Worm (Caenorhabditis elegans): Measurements from ENCODE around the gene T03F7.5.
"Not testable (repeated sequence)": the region's sequence is repeated elsewhere in the genome, so short reads cannot be mapped to it uniquely, and the experiment has no call there.

Gene T03F7.5

DNA sequence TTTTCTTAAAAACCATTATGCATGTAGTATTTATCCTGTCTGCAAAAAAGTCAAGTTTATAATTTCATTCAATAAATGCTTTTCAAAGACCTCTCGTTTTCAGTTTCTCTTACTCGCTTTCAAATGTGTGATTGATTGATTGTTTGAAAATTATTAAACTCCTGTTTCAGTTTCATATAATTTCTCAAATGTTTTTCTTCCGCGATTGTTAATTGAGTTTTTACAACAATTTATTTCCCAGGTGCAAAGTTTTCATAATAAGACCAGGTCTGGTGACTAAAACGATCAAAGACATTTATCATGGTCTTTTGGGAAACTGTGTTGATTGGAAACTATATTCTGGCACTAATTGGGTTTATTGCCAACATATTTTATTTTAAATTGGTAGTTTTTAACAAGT lies 4.1 kb downstream of the T03F7.5 start, which contains the start of gene T03F7.6:
Gene T03F7.6, plus strand, starts transcription at position 301 of the 400 bp plus-strand sequence.
- TF ChIP-seq hlh-1 (tag; optimal IDR thresholded peaks at IDR 0.05) (no peak), nhr-2 (tag; optimal IDR thresholded peaks at IDR 0.05) (no peak), ces-1 (GFP tag; optimal IDR thresholded peaks at IDR 0.05) (no peak), sem-2 (GFP tag; optimal IDR thresholded peaks at IDR 0.05) (no peak), ceh-43 (GFP tag; optimal IDR thresholded peaks at IDR 0.05) (no peak), mls-2 (tag; optimal IDR thresholded peaks at IDR 0.05) (no peak), lsy-2 (tag; optimal IDR thresholded peaks at IDR 0.05) (no peak), nhr-76 (tag; optimal IDR thresholded peaks at IDR 0.05) (no peak), elt-3 (tag; optimal IDR thresholded peaks at IDR 0.05) (no peak), zip-8 (tag; optimal IDR thresholded peaks at IDR 0.05) (no peak), blmp-1 (tag; optimal IDR thresholded peaks at IDR 0.05) (no peak), bed-3 (GFP tag; optimal IDR thresholded peaks at IDR 0.05) (no peak), lin-32 (GFP tag; optimal IDR thresholded peaks at IDR 0.05) (no peak), unc-62 (GFP tag; optimal IDR thresholded peaks at IDR 0.05) (no peak), unc-39 (tag; optimal IDR thresholded peaks at IDR 0.05) (no peak), lin-13 (tag; optimal IDR thresholded peaks at IDR 0.05) (no peak), ceh-83 (GFP tag; optimal IDR thresholded peaks at IDR 0.05) (no peak), elt-1 (tag; optimal IDR thresholded peaks at IDR 0.05; ENCODE audit: borderline replicate concordance, insufficient read depth) (no peak), drap-1 (GFP tag; optimal IDR thresholded peaks at IDR 0.05) (no peak)

DNA sequence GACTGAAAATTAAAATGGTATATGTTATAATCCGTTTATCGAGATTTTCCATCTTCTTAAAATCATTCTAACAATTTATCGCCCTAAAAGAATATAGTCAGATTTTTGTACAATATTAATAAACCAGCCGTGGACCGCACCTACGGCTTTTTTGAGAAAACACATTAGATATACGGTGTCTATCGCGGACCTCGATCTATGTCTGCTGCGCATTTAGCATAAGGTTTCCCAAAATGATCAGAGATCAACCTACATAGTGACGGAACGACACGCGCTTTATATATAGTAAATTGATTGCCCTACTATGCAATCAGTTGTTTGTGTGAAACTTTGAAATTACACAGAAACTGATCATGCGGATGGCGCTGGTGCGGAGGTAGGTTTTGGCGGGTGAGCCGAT lies 5.8 kb downstream of the T03F7.5 start:
- TF ChIP-seq mab-5 (tag; optimal IDR thresholded peaks at IDR 0.05) (no peak), nhr-28 (tag; optimal IDR thresholded peaks at IDR 0.05) (no peak), sptf-1 (tag; optimal IDR thresholded peaks at IDR 0.05) (no peak), nhr-237 (tag; optimal IDR thresholded peaks at IDR 0.05) (no peak), ceh-43 (GFP tag; optimal IDR thresholded peaks at IDR 0.05) (no peak), ztf-11 (tag; optimal IDR thresholded peaks at IDR 0.05) (no peak), ceh-39 (tag; optimal IDR thresholded peaks at IDR 0.05) (no peak), drap-1 (GFP tag; optimal IDR thresholded peaks at IDR 0.05) (no peak), elt-3 (tag; optimal IDR thresholded peaks at IDR 0.05) (no peak), nhr-2 (tag; optimal IDR thresholded peaks at IDR 0.05) (no peak), sem-2 (GFP tag; optimal IDR thresholded peaks at IDR 0.05) (no peak), nhr-12 (tag; optimal IDR thresholded peaks at IDR 0.05) (no peak), unc-120 (tag; optimal IDR thresholded peaks at IDR 0.05; ENCODE audit: poor library complexity, severe bottlenecking) (no peak), lsy-2 (tag; optimal IDR thresholded peaks at IDR 0.05) (no peak), unc-62 (GFP tag; optimal IDR thresholded peaks at IDR 0.05) (no peak)

DNA sequence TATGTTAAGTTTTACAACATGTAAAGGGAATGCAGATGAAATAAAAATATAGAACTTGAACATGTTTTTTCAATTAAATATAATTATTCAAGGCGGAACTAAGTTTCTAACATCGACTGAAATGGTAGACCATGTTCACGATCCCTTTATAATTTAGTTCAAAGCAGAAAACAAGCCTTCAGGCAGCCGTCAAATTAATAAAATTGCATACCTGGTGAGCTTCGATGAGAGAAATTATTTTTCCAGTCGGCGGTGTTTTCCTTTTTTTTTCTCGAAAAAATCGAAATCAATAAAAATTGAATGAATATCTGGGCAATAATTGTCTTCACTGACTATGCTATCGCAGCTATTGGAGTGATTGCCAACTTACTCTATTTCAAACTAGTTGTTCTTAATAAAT lies 7.6 kb downstream of the T03F7.5 start, which contains the start of gene C03E10.1:
Gene C03E10.1, plus strand, starts transcription at position 301 of the 400 bp plus-strand sequence.
- TF ChIP-seq lsy-2 (tag; optimal IDR thresholded peaks at IDR 0.05), result no peak
- TF ChIP-seq lin-32 (GFP tag; optimal IDR thresholded peaks at IDR 0.05), result no peak
- no peak for TF ChIP-seq ztf-11 (tag; optimal IDR thresholded peaks at IDR 0.05)
- no peak for TF ChIP-seq sem-2 (GFP tag; optimal IDR thresholded peaks at IDR 0.05)
- TF ChIP-seq drap-1 (GFP tag; optimal IDR thresholded peaks at IDR 0.05), result no peak
- no peak for TF ChIP-seq nhr-237 (tag; optimal IDR thresholded peaks at IDR 0.05)
- TF ChIP-seq bed-3 (GFP tag; optimal IDR thresholded peaks at IDR 0.05), result no peak
- no peak for TF ChIP-seq pha-4 (tag; optimal IDR thresholded peaks at IDR 0.05)
- no peak for TF ChIP-seq mep-1 (tag; optimal IDR thresholded peaks at IDR 0.05)

DNA sequence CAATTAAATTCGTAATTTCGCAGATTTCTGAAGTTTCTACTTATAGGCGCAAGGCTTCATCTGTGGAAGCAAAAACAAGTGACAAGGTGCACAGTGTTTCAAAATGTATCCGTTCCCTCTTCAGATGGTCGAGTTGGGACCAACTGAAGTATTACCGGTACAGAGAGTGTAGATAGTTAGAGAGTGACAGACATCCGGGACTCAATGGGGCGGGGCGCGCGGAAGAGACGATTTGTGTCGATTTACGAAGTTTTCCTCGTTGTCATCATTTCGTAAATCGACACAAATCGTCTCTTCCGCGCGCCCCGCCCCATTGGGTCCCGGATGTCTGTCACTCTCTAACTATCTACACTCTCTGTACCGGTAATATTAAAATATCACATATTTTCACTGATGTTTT lies 12.4 kb downstream of the T03F7.5 start, which contains the start of gene C03E10.3:
Gene C03E10.3, plus strand, starts transcription at position 301 of the 400 bp plus-strand sequence.
- not testable (repeated sequence) for TF ChIP-seq tbx-8 (GFP tag; optimal IDR thresholded peaks at IDR 0.05); nhr-12 (tag; optimal IDR thresholded peaks at IDR 0.05); blmp-1 (tag; optimal IDR thresholded peaks at IDR 0.05)

DNA sequence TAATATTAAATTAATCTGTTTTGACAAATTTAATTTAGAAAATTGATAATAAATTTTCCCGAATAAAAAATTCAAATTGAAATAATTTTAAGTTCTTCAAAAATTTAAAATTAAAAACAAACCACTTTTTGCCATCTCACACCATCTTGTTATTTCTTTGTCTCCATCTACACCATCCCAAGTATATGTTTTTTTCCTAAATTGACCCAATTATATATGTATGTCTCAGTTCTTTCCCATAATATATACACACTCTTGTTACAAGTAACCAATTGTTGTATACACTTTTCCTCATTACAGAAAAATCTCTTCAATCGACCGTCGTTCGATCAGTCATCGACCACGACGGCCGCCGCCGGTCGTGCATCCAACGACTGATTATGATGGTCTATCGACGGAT lies 16.3 kb downstream of the T03F7.5 start, which contains the start of gene gly-20:
Gene gly-20, plus strand, starts transcription at position 301 of the 400 bp plus-strand sequence.
- TF ChIP-seq ceh-39 (tag; optimal IDR thresholded peaks at IDR 0.05), result no peak
- no peak for TF ChIP-seq nhr-2 (tag; optimal IDR thresholded peaks at IDR 0.05)
- TF ChIP-seq sptf-1 (tag; optimal IDR thresholded peaks at IDR 0.05), result no peak
- TF ChIP-seq mep-1 (tag; optimal IDR thresholded peaks at IDR 0.05), result no peak
- no peak for TF ChIP-seq ztf-11 (tag; optimal IDR thresholded peaks at IDR 0.05)
- no peak for TF ChIP-seq sem-2 (GFP tag; optimal IDR thresholded peaks at IDR 0.05)
- no peak for TF ChIP-seq unc-39 (tag; optimal IDR thresholded peaks at IDR 0.05)
- no peak for TF ChIP-seq mab-5 (tag; optimal IDR thresholded peaks at IDR 0.05)
- TF ChIP-seq mls-2 (tag; optimal IDR thresholded peaks at IDR 0.05), result no peak
- no peak for TF ChIP-seq unc-120 (tag; optimal IDR thresholded peaks at IDR 0.05; ENCODE audit: poor library complexity, severe bottlenecking)
- no peak for TF ChIP-seq nhr-76 (tag; optimal IDR thresholded peaks at IDR 0.05)
- TF ChIP-seq bed-3 (GFP tag; optimal IDR thresholded peaks at IDR 0.05), result no peak
- no peak for TF ChIP-seq tbx-8 (GFP tag; optimal IDR thresholded peaks at IDR 0.05)
